Fruit fly (Drosophila melanogaster): ENCODE data around the gene Or98b.

Or98b gene

DNA sequence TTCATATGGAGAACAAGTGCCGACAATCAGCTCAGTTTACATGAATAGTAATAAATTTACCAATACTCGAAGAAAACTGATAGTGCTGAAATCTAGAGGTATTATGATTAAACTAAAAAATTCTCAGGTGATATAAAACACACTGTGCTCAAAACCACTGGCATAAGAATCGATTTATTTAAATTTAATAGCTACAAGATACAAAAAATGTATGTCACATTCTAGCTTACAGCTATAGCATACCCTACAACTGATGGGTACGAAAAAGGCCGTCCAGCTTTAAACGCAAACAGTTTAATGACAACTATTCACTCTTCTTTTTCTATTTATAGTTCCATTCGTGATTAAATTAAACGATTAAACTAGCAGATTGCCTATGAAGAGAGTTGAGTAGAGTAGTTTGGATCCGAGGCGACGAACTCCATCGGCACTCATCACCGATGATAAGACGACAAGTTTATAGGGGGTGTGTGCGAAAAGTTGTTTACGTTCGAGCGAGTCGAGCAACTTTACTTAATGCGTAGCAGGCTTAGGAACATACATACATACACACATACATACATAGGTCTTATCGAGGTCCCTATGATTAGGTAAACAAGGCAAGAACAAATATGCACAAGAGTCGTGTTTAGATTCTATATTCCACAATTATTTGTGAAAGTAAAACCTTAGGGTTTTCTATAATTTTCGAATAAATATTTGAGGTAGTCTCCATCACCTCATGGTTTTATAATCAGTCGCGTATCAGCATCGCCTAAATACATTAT lies 23.1 kb upstream of the Or98b start (continued):
- TF ChIP-seq gcm (GFP tag; optimal IDR thresholded peaks at IDR 0.05) (peak; percentile 45), usp (GFP tag; optimal IDR thresholded peaks at IDR 0.05) (no peak), Med (GFP tag) (peak; percentile 93), CG8281 (tag; optimal IDR thresholded peaks at IDR 0.05) (peak; percentile 43), ftz-f1 (GFP tag; optimal IDR thresholded peaks at IDR 0.05) (no peak), CG4360 (GFP tag; IDR thresholded peaks at IDR 0.05) (peak; percentile 71), CG18476 (GFP tag; optimal IDR thresholded peaks at IDR 0.05) (peak; percentile 62), CG17385 (GFP tag; optimal IDR thresholded peaks at IDR 0.05) (peak; percentile 61), Six4 (GFP tag; optimal IDR thresholded peaks at IDR 0.05) (peak; percentile 52), sim (GFP tag; IDR thresholded peaks at IDR 0.05) (peak; percentile 78), CHES-1-like (GFP tag; optimal IDR thresholded peaks at IDR 0.05) (peak; percentile 77), schlank (tag; optimal IDR thresholded peaks at IDR 0.05) (peak; percentile 60), CG17802 (tag; optimal IDR thresholded peaks at IDR 0.05) (peak; percentile 6), CG2129 (GFP tag; IDR thresholded peaks at IDR 0.05; ENCODE audit: partially characterized antibody) (no peak), Dbx (GFP tag; IDR thresholded peaks at IDR 0.05) (peak; percentile 75; the same call in 2 of the 3 replicates), CG9727 (GFP tag; optimal IDR thresholded peaks at IDR 0.05) (peak; percentile 89), CG16813 (GFP tag; IDR thresholded peaks at IDR 0.05; ENCODE audit: partially characterized antibody) (no peak), CrebB (tag; optimal IDR thresholded peaks at IDR 0.05) (peak; percentile 67), CG3065 (GFP tag; optimal IDR thresholded peaks at IDR 0.05) (no peak), al (GFP tag; IDR thresholded peaks at IDR 0.05) (peak; percentile 80), Mes4 (GFP tag; optimal IDR thresholded peaks at IDR 0.05) (peak; percentile 77), prd (optimal IDR thresholded peaks at IDR 0.05) (no peak), prd (GFP tag; IDR thresholded peaks at IDR 0.05) (peak; percentile 70), C15 (GFP tag; IDR thresholded peaks at IDR 0.05) (peak; percentile 62; the same call in 1 of the 3 replicates), CG2875 (GFP tag; optimal IDR thresholded peaks at IDR 0.05) (peak; percentile 85), tin (GFP tag; optimal IDR thresholded peaks at IDR 0.05) (peak; percentile 60), Hr78 (GFP tag; optimal IDR thresholded peaks at IDR 0.05) (no peak), esg (GFP tag; conservative IDR thresholded peaks at IDR 0.05) (peak; percentile 67), CG6813 (GFP tag; optimal IDR thresholded peaks at IDR 0.05) (peak; percentile 88), CG7839 (tag; optimal IDR thresholded peaks at IDR 0.05) (peak; percentile 64), sd (tag; optimal IDR thresholded peaks at IDR 0.05) (peak; percentile 72), YL-1 (GFP tag; optimal IDR thresholded peaks at IDR 0.05) (peak; percentile 55), Doc3 (GFP tag; IDR thresholded peaks at IDR 0.05; ENCODE audit: partially characterized antibody) (no peak), otp (GFP tag; IDR thresholded peaks at IDR 0.05) (peak; percentile 93), CG12769 (tag; optimal IDR thresholded peaks at IDR 0.05) (peak; percentile 57), crp (GFP tag; optimal IDR thresholded peaks at IDR 0.05) (peak in 1 of 2 experiments; percentile 36), Sox100B (GFP tag; optimal IDR thresholded peaks at IDR 0.05) (peak; percentile 73), onecut (GFP tag; IDR thresholded peaks at IDR 0.05) (peak; percentile 71), z (GFP tag; IDR thresholded peaks at IDR 0.05) (0 out of 3 replicates have a peak, but pooled peaks have one; percentile 62), ac (GFP tag; optimal IDR thresholded peaks at IDR 0.05) (peak; percentile 89), stc (GFP tag; IDR thresholded peaks at IDR 0.05) (peak; percentile 59), cg (GFP tag; optimal IDR thresholded peaks at IDR 0.05) (peak; percentile 1), CG17186 (GFP tag; optimal IDR thresholded peaks at IDR 0.05) (peak; percentile 21), Camta (GFP tag; optimal IDR thresholded peaks at IDR 0.05) (peak; percentile 71), CG9817 (tag; optimal IDR thresholded peaks at IDR 0.05) (peak; percentile 57), CG10462 (GFP tag; optimal IDR thresholded peaks at IDR 0.05) (peak; percentile 66), CG17612 (GFP tag; IDR thresholded peaks at IDR 0.05) (peak; percentile 16), Taf1 (GFP tag; IDR thresholded peaks at IDR 0.05) (peak; percentile 86)
